In genomic region chr2L:4187631-4188173, dm6 we compare ENCODE assay signal across 1 fruit fly cellular context.
TF ChIP-seq lines count a peak whose summit lies in the region.

Gene Tbcc (minus strand): TSS chr2L:4187793.
Gene lectin-24Db (plus strand): TSS chr2L:4188123.

TF ChIP-seq in whole organism, embryonic, 481 proteins besides CTCF, POLR2A, EP300 and RAD21 (continued from another document):
- TF ChIP-seq Hr39 (optimal IDR thresholded peaks at IDR 0.05; lab: Kevin White, UChicago), result no peak
- peak; percentile 17 for TF ChIP-seq CG2116 (GFP tag; optimal IDR thresholded peaks at IDR 0.05; lab: Kevin White, UChicago)
- no peak for TF ChIP-seq CG11560 (tag; IDR thresholded peaks at IDR 0.05; lab: Robert Waterston, UW)
- TF ChIP-seq peb (GFP tag; IDR thresholded peaks at IDR 0.05; lab: Robert Waterston, UW), result no peak
- TF ChIP-seq CG12299 (tag; optimal IDR thresholded peaks at IDR 0.05; lab: Kevin White, UChicago), result no peak
- no peak for TF ChIP-seq cato (GFP tag; optimal IDR thresholded peaks at IDR 0.05; lab: Kevin White, UChicago; ENCODE audit: borderline replicate concordance)
- no peak for TF ChIP-seq Hmr (GFP tag; optimal IDR thresholded peaks at IDR 0.05; lab: Kevin White, UChicago)
- no peak for TF ChIP-seq CG10543 (GFP tag; optimal IDR thresholded peaks at IDR 0.05; lab: Kevin White, UChicago)
- no peak for TF ChIP-seq fd102C (GFP tag; optimal IDR thresholded peaks at IDR 0.05; lab: Kevin White, UChicago)
- no peak for TF ChIP-seq gcm (GFP tag; optimal IDR thresholded peaks at IDR 0.05; lab: Kevin White, UChicago)
- no peak for TF ChIP-seq Dfd (GFP tag; optimal IDR thresholded peaks at IDR 0.05; lab: Kevin White, UChicago)
- TF ChIP-seq HmgZ (tag; optimal IDR thresholded peaks at IDR 0.05; lab: Kevin White, UChicago), result peak; percentile 27
- TF ChIP-seq CG12659 (GFP tag; optimal IDR thresholded peaks at IDR 0.05; lab: Kevin White, UChicago), result peak; percentile 34
- TF ChIP-seq CG10654 (GFP tag; optimal IDR thresholded peaks at IDR 0.05; lab: Kevin White, UChicago), result no peak
- TF ChIP-seq ERR (GFP tag; optimal IDR thresholded peaks at IDR 0.05; lab: Kevin White, UChicago), result no peak
- TF ChIP-seq wor (GFP tag; IDR thresholded peaks at IDR 0.05; lab: Robert Waterston, UW), result no peak
- no peak for TF ChIP-seq CG9932 (GFP tag; IDR thresholded peaks at IDR 0.05; lab: Robert Waterston, UW)
- no peak for TF ChIP-seq pan (optimal IDR thresholded peaks at IDR 0.05; lab: Kevin White, UChicago)
- no peak for TF ChIP-seq pan (GFP tag; optimal IDR thresholded peaks at IDR 0.05 in 1 of 2, IDR thresholded peaks at IDR 0.05 in 1 of 2)
- peak; percentile 23 for TF ChIP-seq trem (tag; optimal IDR thresholded peaks at IDR 0.05; lab: Kevin White, UChicago)
- no peak for TF ChIP-seq Ada2b (GFP tag; IDR thresholded peaks at IDR 0.05; lab: Robert Waterston, UW)
- TF ChIP-seq tx (GFP tag; optimal IDR thresholded peaks at IDR 0.05; lab: Kevin White, UChicago), result no peak
- no peak for TF ChIP-seq CG11247 (GFP tag; IDR thresholded peaks at IDR 0.05; lab: Robert Waterston, UW)
- no peak for TF ChIP-seq CoRest (tag; optimal IDR thresholded peaks at IDR 0.05; lab: Kevin White, UChicago)
- TF ChIP-seq CG6683 (GFP tag; optimal IDR thresholded peaks at IDR 0.05; lab: Kevin White, UChicago), result no peak
- TF ChIP-seq CG10431 (GFP tag; optimal IDR thresholded peaks at IDR 0.05; lab: Kevin White, UChicago), result no peak
- TF ChIP-seq stwl (tag; optimal IDR thresholded peaks at IDR 0.05; lab: Kevin White, UChicago), result peak; percentile 80
- TF ChIP-seq zen2 (GFP tag; IDR thresholded peaks at IDR 0.05; lab: Robert Waterston, UW; ENCODE audit: partially characterized antibody), result no peak
- peak; percentile 48 for TF ChIP-seq kay (GFP tag; optimal IDR thresholded peaks at IDR 0.05; lab: Kevin White, UChicago)
- TF ChIP-seq CG6791 (GFP tag; IDR thresholded peaks at IDR 0.05; lab: Robert Waterston, UW; ENCODE audit: partially characterized antibody), result no peak
- no peak for TF ChIP-seq dati (GFP tag; IDR thresholded peaks at IDR 0.05; lab: Robert Waterston, UW)
- TF ChIP-seq chinmo (GFP tag; IDR thresholded peaks at IDR 0.05; lab: Robert Waterston, UW; ENCODE audit: partially characterized antibody), result 0 out of 4 replicates have a peak, but pooled peaks have one; percentile 59
- peak; percentile 12 for TF ChIP-seq Ets97D (GFP tag; optimal IDR thresholded peaks at IDR 0.05; lab: Kevin White, UChicago)
- peak; percentile 92 for TF ChIP-seq Dp (GFP tag; optimal IDR thresholded peaks at IDR 0.05; lab: Kevin White, UChicago)
- TF ChIP-seq CG14014 (GFP tag; IDR thresholded peaks at IDR 0.05; lab: Robert Waterston, UW), result no peak
- no peak for TF ChIP-seq fd64A (GFP tag; optimal IDR thresholded peaks at IDR 0.05; lab: Kevin White, UChicago)
- TF ChIP-seq lmd (GFP tag; IDR thresholded peaks at IDR 0.05; lab: Robert Waterston, UW), result no peak
- TF ChIP-seq her (GFP tag; optimal IDR thresholded peaks at IDR 0.05; lab: Kevin White, UChicago), result no peak
- TF ChIP-seq CG7786 (GFP tag; optimal IDR thresholded peaks at IDR 0.05; lab: Kevin White, UChicago), result no peak
- peak; percentile 67 for TF ChIP-seq pzg (GFP tag; optimal IDR thresholded peaks at IDR 0.05; lab: Kevin White, UChicago)
- no peak for TF ChIP-seq CG7839 (tag; optimal IDR thresholded peaks at IDR 0.05; lab: Kevin White, UChicago)
- no peak for TF ChIP-seq NC2α (GFP tag; optimal IDR thresholded peaks at IDR 0.05; lab: Kevin White, UChicago)
- no peak for TF ChIP-seq ATbp (GFP tag; optimal IDR thresholded peaks at IDR 0.05; lab: Kevin White, UChicago)
- TF ChIP-seq bbx (GFP tag; IDR thresholded peaks at IDR 0.05; lab: Robert Waterston, UW; ENCODE audit: partially characterized antibody), result peak; percentile 19; the same call in 1 of the 2 replicates
- peak; percentile 17 for TF ChIP-seq YL-1 (GFP tag; optimal IDR thresholded peaks at IDR 0.05; lab: Kevin White, UChicago)
- TF ChIP-seq insv (GFP tag; optimal IDR thresholded peaks at IDR 0.05; lab: Kevin White, UChicago), result no peak
- TF ChIP-seq grn (GFP tag; optimal IDR thresholded peaks at IDR 0.05; lab: Kevin White, UChicago), result no peak
- no peak for TF ChIP-seq CG3847 (GFP tag; IDR thresholded peaks at IDR 0.05; lab: Robert Waterston, UW)
- TF ChIP-seq CG12155 (GFP tag; optimal IDR thresholded peaks at IDR 0.05; lab: Kevin White, UChicago), result no peak
- TF ChIP-seq H15 (GFP tag; IDR thresholded peaks at IDR 0.05; lab: Robert Waterston, UW), result no peak
- TF ChIP-seq sob (GFP tag; IDR thresholded peaks at IDR 0.05; lab: Robert Waterston, UW), result no peak
- TF ChIP-seq Eip74EF (GFP tag; optimal IDR thresholded peaks at IDR 0.05; lab: Kevin White, UChicago), result no peak
- TF ChIP-seq ken (GFP tag; IDR thresholded peaks at IDR 0.05; lab: Robert Waterston, UW), result no peak
- TF ChIP-seq pita (GFP tag; optimal IDR thresholded peaks at IDR 0.05; lab: Kevin White, UChicago), result no peak
- no peak for TF ChIP-seq prd (optimal IDR thresholded peaks at IDR 0.05; lab: Kevin White, UChicago)
- no peak for TF ChIP-seq prd (GFP tag; IDR thresholded peaks at IDR 0.05; lab: Robert Waterston, UW)
- TF ChIP-seq ttk (GFP tag; IDR thresholded peaks at IDR 0.05; lab: Robert Waterston, UW), result no peak
- no peak for TF ChIP-seq grau (tag; optimal IDR thresholded peaks at IDR 0.05; lab: Kevin White, UChicago)
- no peak for TF ChIP-seq run (tag; optimal IDR thresholded peaks at IDR 0.05; lab: Kevin White, UChicago)
- TF ChIP-seq Abd-B (GFP tag; optimal IDR thresholded peaks at IDR 0.05; lab: Kevin White, UChicago), result no peak
- TF ChIP-seq CG12942 (GFP tag; optimal IDR thresholded peaks at IDR 0.05; lab: Kevin White, UChicago), result no peak
- TF ChIP-seq mam (GFP tag; optimal IDR thresholded peaks at IDR 0.05; lab: Kevin White, UChicago), result no peak
- TF ChIP-seq CG7963 (GFP tag; IDR thresholded peaks at IDR 0.05; lab: Robert Waterston, UW; ENCODE audit: partially characterized antibody), result no peak
- no peak for TF ChIP-seq CG31365 (tag; optimal IDR thresholded peaks at IDR 0.05; lab: Kevin White, UChicago)
- TF ChIP-seq CG42726 (GFP tag; IDR thresholded peaks at IDR 0.05; lab: Robert Waterston, UW; ENCODE audit: partially characterized antibody), result no peak
- no peak for TF ChIP-seq phol (tag; optimal IDR thresholded peaks at IDR 0.05; lab: Kevin White, UChicago)
- TF ChIP-seq ab (GFP tag; optimal IDR thresholded peaks at IDR 0.05; lab: Kevin White, UChicago), result no peak
- no peak for TF ChIP-seq Tbp (GFP tag; optimal IDR thresholded peaks at IDR 0.05; lab: Kevin White, UChicago)
- peak; percentile 80 for TF ChIP-seq CG4360 (GFP tag; IDR thresholded peaks at IDR 0.05; lab: Robert Waterston, UW)
- TF ChIP-seq al (GFP tag; IDR thresholded peaks at IDR 0.05; lab: Robert Waterston, UW), result no peak
- TF ChIP-seq Rfx (GFP tag; IDR thresholded peaks at IDR 0.05; lab: Robert Waterston, UW), result no peak
- peak; percentile 58 for TF ChIP-seq Med (GFP tag; lab: Kevin White, UChicago)
- TF ChIP-seq exex (tag; optimal IDR thresholded peaks at IDR 0.05; lab: Kevin White, UChicago), result no peak
- TF ChIP-seq tap (tag; optimal IDR thresholded peaks at IDR 0.05; lab: Kevin White, UChicago), result no peak
- no peak for TF ChIP-seq Usf (GFP tag; optimal IDR thresholded peaks at IDR 0.05; lab: Kevin White, UChicago)
- TF ChIP-seq CG12219 (GFP tag; optimal IDR thresholded peaks at IDR 0.05; lab: Kevin White, UChicago), result no peak
- TF ChIP-seq Optix (GFP tag; IDR thresholded peaks at IDR 0.05; lab: Robert Waterston, UW), result no peak
- no peak for TF ChIP-seq ato (GFP tag; IDR thresholded peaks at IDR 0.05; lab: Robert Waterston, UW; ENCODE audit: partially characterized antibody)
- no peak for TF ChIP-seq CG7372 (GFP tag; IDR thresholded peaks at IDR 0.05; lab: Robert Waterston, UW)
- no peak for TF ChIP-seq CG6854 (GFP tag; optimal IDR thresholded peaks at IDR 0.05; lab: Kevin White, UChicago)
- TF ChIP-seq MESR4 (GFP tag; optimal IDR thresholded peaks at IDR 0.05; lab: Kevin White, UChicago), result peak; percentile 69
- TF ChIP-seq CG17328 (GFP tag; IDR thresholded peaks at IDR 0.05; lab: Robert Waterston, UW), result no peak
- TF ChIP-seq Rx (GFP tag; IDR thresholded peaks at IDR 0.05; lab: Robert Waterston, UW), result no peak
- TF ChIP-seq CG16863 (GFP tag; optimal IDR thresholded peaks at IDR 0.05; lab: Kevin White, UChicago), result no peak
- no peak for TF ChIP-seq Fer1 (GFP tag; optimal IDR thresholded peaks at IDR 0.05; lab: Kevin White, UChicago)
- TF ChIP-seq dysf (GFP tag; IDR thresholded peaks at IDR 0.05; lab: Robert Waterston, UW), result no peak
TF ChIP-seq in whole organism, embryonic: peak in this region for 42.
